Fruit fly (Drosophila melanogaster) whole organism, embryonic: ENCODE measurements around the gene CG32971.

ENCODE experiments used
- Adf1 ChIP-seq: fragments of 200-800 bp; sonication (Bioruptor generic); IDR thresholded peaks from 2 replicates; pipeline ENCODE4 v1.3.6; 2022; ENCODE audit warnings: missing biosample characterization, missing genetic modification characterization
- Blimp-1 ChIP-seq: fragments of 200-800 bp; sonication (Bioruptor generic); optimal IDR thresholded peaks from 3 replicates; lab custom pipeline; 2018; ENCODE audit warnings: missing biosample characterization, missing genetic modification characterization, mild to moderate bottlenecking, moderate library complexity, missing genetic modification reagents
- CG10147 ChIP-seq: fragments of 200-800 bp; sonication (Bioruptor generic); optimal IDR thresholded peaks from 2 replicates; lab custom pipeline; 2019; ENCODE audit warnings: missing biosample characterization, mild to moderate bottlenecking, missing genetic modification characterization, moderate library complexity
- CG10274 ChIP-seq: fragments of 200-800 bp; sonication (Bioruptor generic); optimal IDR thresholded peaks from 3 replicates; lab custom pipeline; 2017; ENCODE audit warnings: missing biosample characterization, mild to moderate bottlenecking, missing genetic modification characterization
- CG11093 ChIP-seq: fragments of 200-800 bp; sonication (Bioruptor generic); IDR thresholded peaks from 3 replicates; pipeline ENCODE4 v1.3.6; 2022; ENCODE audit warnings: missing biosample characterization, missing genetic modification characterization
- CG12659 ChIP-seq: fragments of 200-800 bp; sonication (Bioruptor generic); optimal IDR thresholded peaks from 3 replicates; lab custom pipeline; 2017; ENCODE audit warnings: mild to moderate bottlenecking, missing biosample characterization, missing genetic modification reagents, missing genetic modification characterization
- CG12942 ChIP-seq: fragments of 200-800 bp; sonication (Bioruptor generic); optimal IDR thresholded peaks from 3 replicates; lab custom pipeline; 2016; ENCODE audit warnings: missing biosample characterization, missing genetic modification characterization
- CG13624 ChIP-seq: fragments of 200-800 bp; sonication (Bioruptor generic); optimal IDR thresholded peaks from 2 replicates; lab custom pipeline; 2016; ENCODE audit warnings: missing biosample characterization, missing genetic modification characterization
- CG14710 ChIP-seq: fragments of 200-800 bp; sonication (Bioruptor generic); optimal IDR thresholded peaks from 3 replicates; lab custom pipeline; 2019; ENCODE audit warnings: missing biosample characterization, mild to moderate bottlenecking, missing genetic modification characterization, moderate library complexity
- CG1603 ChIP-seq: fragments of 200-800 bp; sonication (Bioruptor generic); optimal IDR thresholded peaks from 2 replicates; lab custom pipeline; 2019; ENCODE audit warnings: missing biosample characterization, mild to moderate bottlenecking, missing genetic modification characterization, moderate library complexity
- CG16815 ChIP-seq: fragments of 200-800 bp; sonication (Bioruptor generic); optimal IDR thresholded peaks from 3 replicates; lab custom pipeline; 2017; ENCODE audit warnings: missing biosample characterization, mild to moderate bottlenecking, missing genetic modification characterization
- CG18599 ChIP-seq: fragments of 200-800 bp; sonication (Bioruptor generic); optimal IDR thresholded peaks from 3 replicates; lab custom pipeline; 2017; ENCODE audit warnings: missing biosample characterization, missing genetic modification characterization, mild to moderate bottlenecking, moderate library complexity, missing genetic modification reagents
- CG2712 ChIP-seq: fragments of 200-800 bp; optimal IDR thresholded peaks from 3 replicates; lab custom pipeline; 2019; ENCODE audit warnings: missing biosample characterization, mild to moderate bottlenecking, missing genetic modification characterization, moderate library complexity
- CG31224 ChIP-seq: fragments of 200-800 bp; sonication (Bioruptor generic); IDR thresholded peaks from 2 replicates; pipeline ENCODE4 v1.3.6; 2022; ENCODE audit warnings: missing biosample characterization, missing genetic modification characterization
- CG31388 ChIP-seq: fragments of 200-800 bp; sonication (Bioruptor generic); optimal IDR thresholded peaks from 2 replicates; lab custom pipeline; 2016; ENCODE audit warnings: missing biosample characterization, missing genetic modification characterization
- CG32532 ChIP-seq: fragments of 200-800 bp; sonication (Bioruptor generic); IDR thresholded peaks from 2 replicates; pipeline ENCODE4 v1.3.6; 2022; ENCODE audit warnings: missing biosample characterization, missing genetic modification characterization
- CG34422 ChIP-seq: fragments of 200-800 bp; sonication (Bioruptor generic); IDR thresholded peaks from 3 replicates; pipeline ENCODE4 v1.3.6; 2022; ENCODE audit warnings: missing biosample characterization, missing genetic modification characterization
- CG4282 ChIP-seq: fragments of 200-800 bp; sonication (Bioruptor generic); optimal IDR thresholded peaks from 2 replicates; lab custom pipeline; 2016; ENCODE audit warnings: missing biosample characterization, missing genetic modification characterization
- CG4424 ChIP-seq: fragments of 200-800 bp; sonication (Bioruptor generic); optimal IDR thresholded peaks from 3 replicates; lab custom pipeline; 2016; ENCODE audit warnings: missing biosample characterization, missing genetic modification characterization
- CG4707 ChIP-seq: fragments of 200-800 bp; sonication (Bioruptor generic); optimal IDR thresholded peaks from 2 replicates; lab custom pipeline; 2018; ENCODE audit warnings: missing biosample characterization, mild to moderate bottlenecking, missing genetic modification characterization, moderate library complexity
- CG9437 ChIP-seq: fragments of 200-800 bp; sonication (Bioruptor generic); optimal IDR thresholded peaks from 2 replicates; lab custom pipeline; 2018; ENCODE audit warnings: missing biosample characterization, mild to moderate bottlenecking, missing genetic modification characterization
- Dfd ChIP-seq, 2 experiments: fragments of >200 bp; optimal IDR thresholded peaks; 2 replicates each; lab custom pipeline; 2017; ENCODE audit warnings: missing biosample characterization in 2 of 2, missing genetic modification characterization in 2 of 2
- Drgx ChIP-seq: fragments of 200-800 bp; sonication (Bioruptor generic); IDR thresholded peaks from 2 replicates; pipeline ENCODE4 v1.3.6; 2022; ENCODE audit warnings: missing biosample characterization, missing genetic modification characterization
- ERR ChIP-seq: fragments of 200-800 bp; sonication (Bioruptor generic); optimal IDR thresholded peaks from 2 replicates; lab custom pipeline; 2016; ENCODE audit warnings: missing biosample characterization, missing genetic modification characterization
- Ets65A ChIP-seq: fragments of 200-800 bp; sonication (Bioruptor generic); peaks from one replicate; lab custom pipeline; 2016; ENCODE audit warnings: missing biosample characterization, missing genetic modification characterization
- HLH54F ChIP-seq: fragments of 200-800 bp; sonication (Bioruptor generic); optimal IDR thresholded peaks from 3 replicates; lab custom pipeline; 2016; ENCODE audit warnings: missing biosample characterization, missing genetic modification characterization
- Hand ChIP-seq: fragments of 200-800 bp; sonication (Bioruptor generic); optimal IDR thresholded peaks from 2 replicates; lab custom pipeline; 2017; ENCODE audit warnings: mild to moderate bottlenecking, missing biosample characterization, missing genetic modification reagents, missing genetic modification characterization
- HmgD ChIP-seq: fragments of 200-800 bp; sonication (Bioruptor generic); optimal IDR thresholded peaks from 3 replicates; lab custom pipeline; 2016; ENCODE audit warnings: missing biosample characterization, missing genetic modification characterization
- Hr39 ChIP-seq: fragments of >200 bp; optimal IDR thresholded peaks from 2 replicates; lab custom pipeline; 2017
- Kr ChIP-seq: fragments of 200-800 bp; sonication (Bioruptor generic); optimal IDR thresholded peaks from 2 replicates; lab custom pipeline; 2017; ENCODE audit warnings: missing biosample characterization, mild to moderate bottlenecking, missing genetic modification characterization
- Myb ChIP-seq: fragments of 200-800 bp; sonication (Bioruptor generic); optimal IDR thresholded peaks from 2 replicates; lab custom pipeline; 2016; ENCODE audit warnings: missing biosample characterization, missing genetic modification characterization
- Nf-YC ChIP-seq: fragments of 200-800 bp; optimal IDR thresholded peaks from 3 replicates; lab custom pipeline; 2019; ENCODE audit warnings: missing biosample characterization, mild to moderate bottlenecking, missing genetic modification characterization, moderate library complexity
- NfI ChIP-seq: fragments of 200-800 bp; sonication (Bioruptor generic); optimal IDR thresholded peaks from 3 replicates; lab custom pipeline; 2018; ENCODE audit warnings: missing biosample characterization, mild to moderate bottlenecking, missing genetic modification characterization, moderate library complexity
- Ravus ChIP-seq: fragments of 200-800 bp; sonication (Bioruptor generic); IDR thresholded peaks from 2 replicates; pipeline ENCODE4 v1.3.6; 2022; ENCODE audit warnings: missing biosample characterization, missing genetic modification characterization
- Spps ChIP-seq: fragments of 200-800 bp; sonication (Bioruptor generic); optimal IDR thresholded peaks from 2 replicates; lab custom pipeline; 2018; ENCODE audit warnings: missing biosample characterization, mild to moderate bottlenecking, missing genetic modification characterization
- ac ChIP-seq: fragments of 200-800 bp; sonication (Bioruptor generic); optimal IDR thresholded peaks from 3 replicates; lab custom pipeline; 2017; ENCODE audit warnings: missing biosample characterization, mild to moderate bottlenecking, missing genetic modification characterization
- ase ChIP-seq: fragments of 200-800 bp; sonication (Bioruptor generic); IDR thresholded peaks from 3 replicates; pipeline ENCODE4 v1.3.6; 2022; ENCODE audit warnings: missing biosample characterization, missing genetic modification characterization
- ash1 ChIP-seq: fragments of 200-800 bp; sonication (Bioruptor generic); optimal IDR thresholded peaks from 2 replicates; lab custom pipeline; 2018; ENCODE audit warnings: missing biosample characterization, mild to moderate bottlenecking, missing genetic modification characterization
- bsh ChIP-seq, 2 experiments: fragments of 200-800 bp; sonication (Bioruptor generic); optimal IDR thresholded peaks; 2 replicates each; lab custom pipeline; 2017 to 2018; ENCODE audit warnings: mild to moderate bottlenecking in 2 of 2, missing biosample characterization in 2 of 2, missing genetic modification characterization in 2 of 2, moderate library complexity in 1 of 2
- chif ChIP-seq, 2 experiments: fragments of 200-800 bp; sonication (Bioruptor generic); optimal IDR thresholded peaks; 3 replicates each; lab custom pipeline; 2016; ENCODE audit warnings: missing biosample characterization in 2 of 2, missing genetic modification characterization in 2 of 2
- exex ChIP-seq: fragments of 200-800 bp; sonication (Bioruptor generic); optimal IDR thresholded peaks from 4 replicates; lab custom pipeline; 2018; ENCODE audit warnings: missing biosample characterization, mild to moderate bottlenecking, missing genetic modification characterization, moderate library complexity
- grau ChIP-seq: fragments of 200-800 bp; optimal IDR thresholded peaks from 3 replicates; lab custom pipeline; 2019; ENCODE audit warnings: missing biosample characterization, mild to moderate bottlenecking, missing genetic modification characterization, moderate library complexity
- ham ChIP-seq: fragments of 200-800 bp; sonication (Bioruptor generic); IDR thresholded peaks from 2 replicates; pipeline ENCODE4 v1.3.6; 2022; ENCODE audit warnings: missing biosample characterization, missing genetic modification characterization
- lbe ChIP-seq: fragments of 200-800 bp; sonication (Bioruptor generic); optimal IDR thresholded peaks from 2 replicates; lab custom pipeline; 2016; ENCODE audit warnings: missing biosample characterization, mild to moderate bottlenecking, missing genetic modification characterization
- mirr ChIP-seq: fragments of 200-800 bp; sonication (Bioruptor generic); optimal IDR thresholded peaks from 3 replicates; lab custom pipeline; 2018; ENCODE audit warnings: missing biosample characterization, mild to moderate bottlenecking, missing genetic modification characterization
- odd ChIP-seq: fragments of 200-800 bp; sonication (Bioruptor generic); optimal IDR thresholded peaks from 2 replicates; lab custom pipeline; 2017; ENCODE audit warnings: missing biosample characterization, mild to moderate bottlenecking, missing genetic modification characterization
- pnt ChIP-seq: fragments of 200-800 bp; sonication (Bioruptor generic); optimal IDR thresholded peaks from 3 replicates; lab custom pipeline; 2016; ENCODE audit warnings: missing biosample characterization, missing genetic modification characterization
- ranshi ChIP-seq: fragments of 200-800 bp; sonication (Bioruptor generic); IDR thresholded peaks from 2 replicates; pipeline ENCODE4 v1.3.6; 2022; ENCODE audit warnings: missing biosample characterization, missing genetic modification characterization
- tio ChIP-seq: fragments of 200-800 bp; sonication (Bioruptor generic); optimal IDR thresholded peaks from 2 replicates; lab custom pipeline; 2017; ENCODE audit warnings: missing biosample characterization, missing genetic modification characterization, inconsistent platforms
- yki ChIP-seq: fragments of >200 bp; optimal IDR thresholded peaks from 3 replicates; lab custom pipeline; 2018

The CG32971 gene

DNA sequence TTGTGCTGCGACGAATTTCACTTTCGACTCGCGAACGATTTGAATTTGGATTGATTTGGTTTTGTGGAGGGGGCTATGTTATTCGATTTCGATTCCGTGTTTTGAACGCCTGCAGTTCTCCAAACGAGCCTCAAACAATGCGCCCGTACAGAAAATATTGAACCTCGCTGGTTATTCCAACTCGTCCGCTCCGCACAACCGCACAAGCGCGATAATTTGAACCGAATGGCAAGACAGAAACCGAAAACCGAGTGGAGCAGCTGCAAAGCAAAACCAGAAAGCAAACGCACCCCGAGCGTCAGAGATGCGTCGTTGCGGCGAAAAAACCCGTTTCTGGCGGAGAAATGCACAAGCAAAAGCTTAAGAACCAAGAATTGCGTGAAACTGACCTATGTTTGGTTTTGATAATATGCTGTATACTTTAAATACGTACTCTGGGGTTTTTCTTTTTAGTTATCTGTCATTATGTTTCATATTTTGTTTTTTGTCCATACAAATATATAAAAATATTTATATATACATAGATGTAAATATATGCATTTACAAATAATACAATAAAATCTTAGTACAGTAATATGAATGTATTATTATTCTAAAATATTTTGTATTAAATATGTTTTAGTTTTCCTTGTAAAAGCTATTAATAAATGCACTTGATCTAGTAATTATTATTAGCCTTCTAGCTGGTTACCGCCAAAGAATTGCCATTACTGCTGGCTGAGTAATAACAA is 40.6 kb upstream of the CG32971 start, which contains the start of gene Dyrk2 (continued):
- TF ChIP-seq CG13624 (GFP tag; lab: Kevin White, UChicago) (no peak), exex (tag; lab: Kevin White, UChicago) (no peak), Blimp-1 (GFP tag; lab: Kevin White, UChicago) (peak; percentile 81), CG10147 (GFP tag; lab: Kevin White, UChicago) (peak; percentile 25), chif (GFP tag; optimal IDR thresholded peaks at IDR 0.05; lab: Kevin White, UChicago) (no peak), Hr39 (lab: Kevin White, UChicago) (no peak), CG31388 (GFP tag; lab: Kevin White, UChicago) (no peak), odd (GFP tag; lab: Kevin White, UChicago) (peak; percentile 70), NfI (peak; percentile 35), CG14710 (tag; lab: Kevin White, UChicago) (peak; percentile 42), tio (GFP tag; lab: Kevin White, UChicago) (peak; percentile 17), HLH54F (GFP tag; lab: Kevin White, UChicago) (no peak), Myb (GFP tag; lab: Kevin White, UChicago) (peak; percentile 8), yki (no peak), Drgx (GFP tag; lab: Robert Waterston, UW) (peak; percentile 51), ham (GFP tag; lab: Robert Waterston, UW) (no peak), CG4424 (GFP tag; lab: Kevin White, UChicago) (peak; percentile 24), Hand (GFP tag; lab: Kevin White, UChicago) (no peak), CG2712 (tag; lab: Kevin White, UChicago) (peak; percentile 53), CG12659 (peak; percentile 60), CG11093 (GFP tag; lab: Robert Waterston, UW) (no peak; the same call in 2 of the 3 replicates), CG16815 (GFP tag; lab: Kevin White, UChicago) (no peak), Adf1 (GFP tag; lab: Robert Waterston, UW) (peak; percentile 18; the same call in 1 of the 2 replicates), HmgD (GFP tag; lab: Kevin White, UChicago) (peak; percentile 54), CG32532 (peak; percentile 58), CG9437 (peak; percentile 60), CG31224 (GFP tag; lab: Robert Waterston, UW) (no peak), Ravus (GFP tag; lab: Robert Waterston, UW) (no peak), ERR (no peak), CG18599 (GFP tag; lab: Kevin White, UChicago) (peak; percentile 44), bsh (GFP tag; optimal IDR thresholded peaks at IDR 0.05; lab: Kevin White, UChicago) (peak in 1 of 2 experiments; percentile 9), Dfd (GFP tag; optimal IDR thresholded peaks at IDR 0.05; lab: Kevin White, UChicago) (no peak), CG4282 (GFP tag; lab: Kevin White, UChicago) (no peak), ranshi (GFP tag; lab: Robert Waterston, UW) (no peak), lbe (GFP tag; lab: Kevin White, UChicago) (no peak), CG1603 (tag; lab: Kevin White, UChicago) (peak; percentile 41), Spps (tag; lab: Kevin White, UChicago) (no peak), CG12942 (GFP tag; lab: Kevin White, UChicago) (no peak), mirr (GFP tag; lab: Kevin White, UChicago) (peak; percentile 64), Ets65A (GFP tag; lab: Kevin White, UChicago) (peak; percentile 59), grau (tag; lab: Kevin White, UChicago) (peak; percentile 58), pnt (GFP tag; lab: Kevin White, UChicago) (no peak), CG10274 (peak; percentile 15), CG4707 (GFP tag; lab: Kevin White, UChicago) (peak; percentile 30), ash1 (GFP tag; lab: Kevin White, UChicago) (peak; percentile 54), CG34422 (GFP tag; lab: Robert Waterston, UW) (no peak; the same call in 2 of the 3 replicates), Nf-YC (tag; lab: Kevin White, UChicago) (peak; percentile 70), ac (GFP tag; lab: Kevin White, UChicago) (peak; percentile 63), Kr (GFP tag; lab: Kevin White, UChicago) (peak; percentile 47), ase (GFP tag; lab: Robert Waterston, UW) (no peak)
